Fruit fly (Drosophila melanogaster): ENCODE measurements around the gene scf.

scf gene

dm6 chr3L:1335989-1336961 lies 37.8 kb downstream of the scf start (continued):
- TF ChIP-seq HLH4C (GFP tag; IDR thresholded peaks at IDR 0.05; ENCODE audit: partially characterized antibody) (no peak), Xbp1 (GFP tag; optimal IDR thresholded peaks at IDR 0.05) (no peak), Stat92E (GFP tag; optimal IDR thresholded peaks at IDR 0.05) (no peak), tll (GFP tag; optimal IDR thresholded peaks at IDR 0.05) (peak in 1 of 2 experiments; percentile 43), CG10979 (tag; optimal IDR thresholded peaks at IDR 0.05) (no peak), CG9817 (tag; optimal IDR thresholded peaks at IDR 0.05) (no peak), lov (optimal IDR thresholded peaks at IDR 0.05) (no peak), lov (GFP tag; IDR thresholded peaks at IDR 0.05) (no peak), CG6683 (GFP tag; optimal IDR thresholded peaks at IDR 0.05) (no peak), CG8944 (GFP tag; optimal IDR thresholded peaks at IDR 0.05) (no peak), Myb (GFP tag; optimal IDR thresholded peaks at IDR 0.05) (no peak), chinmo (GFP tag; IDR thresholded peaks at IDR 0.05; ENCODE audit: partially characterized antibody) (0 out of 4 replicates have a peak, but pooled peaks have one; percentile 29), CG6654 (GFP tag; optimal IDR thresholded peaks at IDR 0.05) (no peak), gem (tag; optimal IDR thresholded peaks at IDR 0.05) (no peak), sisA (GFP tag; IDR thresholded peaks at IDR 0.05) (no peak), Hsf (GFP tag; optimal IDR thresholded peaks at IDR 0.05) (no peak), CG10321 (GFP tag; IDR thresholded peaks at IDR 0.05) (peak; percentile 24; the same call in 1 of the 2 replicates), Fer3 (tag; optimal IDR thresholded peaks at IDR 0.05) (peak; percentile 15), ttk (GFP tag; IDR thresholded peaks at IDR 0.05) (no peak), grau (tag; optimal IDR thresholded peaks at IDR 0.05) (peak; percentile 15), gro (GFP tag; optimal IDR thresholded peaks at IDR 0.05) (peak; percentile 44), CG11696 (GFP tag; IDR thresholded peaks at IDR 0.05) (peak; percentile 91), CG9609 (GFP tag; optimal IDR thresholded peaks at IDR 0.05) (no peak), HHEX (GFP tag; optimal IDR thresholded peaks at IDR 0.05) (no peak), gfzf (GFP tag; optimal IDR thresholded peaks at IDR 0.05) (no peak), Pdp1 (GFP tag; optimal IDR thresholded peaks at IDR 0.05) (peak in 1 of 2 experiments; percentile 62), CG11247 (GFP tag; IDR thresholded peaks at IDR 0.05) (no peak), CG18011 (GFP tag; optimal IDR thresholded peaks at IDR 0.05) (no peak), C15 (GFP tag; IDR thresholded peaks at IDR 0.05) (no peak), CG32532 (GFP tag; IDR thresholded peaks at IDR 0.05) (peak; percentile 58), Dp (GFP tag; optimal IDR thresholded peaks at IDR 0.05) (no peak), CG12659 (GFP tag; optimal IDR thresholded peaks at IDR 0.05) (no peak), CG2889 (GFP tag; IDR thresholded peaks at IDR 0.05) (no peak), HLH54F (GFP tag; optimal IDR thresholded peaks at IDR 0.05) (no peak), Dbx (GFP tag; IDR thresholded peaks at IDR 0.05) (0 out of 3 replicates have a peak, but pooled peaks have one; percentile 26), CG3995 (GFP tag; optimal IDR thresholded peaks at IDR 0.05) (peak; percentile 12), CG17361 (GFP tag; IDR thresholded peaks at IDR 0.05) (no peak), CG8281 (tag; optimal IDR thresholded peaks at IDR 0.05) (no peak), CG9797 (GFP tag; optimal IDR thresholded peaks at IDR 0.05) (no peak), Meics (GFP tag; optimal IDR thresholded peaks at IDR 0.05) (peak; percentile 38), CG14860 (GFP tag; IDR thresholded peaks at IDR 0.05; ENCODE audit: partially characterized antibody) (no peak), CG2120 (GFP tag; optimal IDR thresholded peaks at IDR 0.05) (peak; percentile 42), CG4707 (GFP tag; optimal IDR thresholded peaks at IDR 0.05) (no peak), gcm (GFP tag; optimal IDR thresholded peaks at IDR 0.05) (no peak), tin (GFP tag; optimal IDR thresholded peaks at IDR 0.05) (no peak), NFAT (GFP tag; IDR thresholded peaks at IDR 0.05) (no peak), HLH3B (GFP tag; IDR thresholded peaks at IDR 0.05) (0 out of 2 replicates have a peak, but pooled peaks have one; percentile 5), Kr (GFP tag; optimal IDR thresholded peaks at IDR 0.05) (no peak)
